Fruit fly (Drosophila melanogaster) whole organism, embryonic: Measurements from ENCODE around the gene Elp3.

Experiments used
- BEAF-32 ChIP-seq: fragments of 200-800 bp; sonication (Bioruptor generic); optimal IDR thresholded peaks from 3 replicates; lab custom pipeline; 2017; ENCODE audit warnings: missing biosample characterization, missing genetic modification characterization, mild to moderate bottlenecking, moderate library complexity, missing genetic modification reagents
- CG12236 ChIP-seq: fragments of 200-800 bp; sonication (Bioruptor generic); optimal IDR thresholded peaks from 2 replicates; lab custom pipeline; 2016; ENCODE audit warnings: missing biosample characterization, missing genetic modification characterization
- CG15601 ChIP-seq: fragments of 200-800 bp; sonication (Bioruptor generic); optimal IDR thresholded peaks from 3 replicates; lab custom pipeline; 2019; ENCODE audit warnings: missing biosample characterization, mild to moderate bottlenecking, missing genetic modification characterization, moderate library complexity
- CG16779 ChIP-seq: fragments of 200-800 bp; sonication (Bioruptor generic); IDR thresholded peaks from 2 replicates; pipeline ENCODE4 v1.3.6; 2022; ENCODE audit warnings: missing biosample characterization, missing genetic modification characterization
- CG18599 ChIP-seq: fragments of 200-800 bp; sonication (Bioruptor generic); optimal IDR thresholded peaks from 3 replicates; lab custom pipeline; 2017; ENCODE audit warnings: missing biosample characterization, missing genetic modification characterization, mild to moderate bottlenecking, moderate library complexity, missing genetic modification reagents
- CG18619 ChIP-seq: fragments of 200-800 bp; sonication (Bioruptor generic); optimal IDR thresholded peaks from 3 replicates; lab custom pipeline; 2017; ENCODE audit warnings: missing biosample characterization, mild to moderate bottlenecking, missing genetic modification characterization
- CG2889 ChIP-seq: fragments of 200-800 bp; sonication (Bioruptor generic); IDR thresholded peaks from 3 replicates; pipeline ENCODE4 v1.3.6; 2022; ENCODE audit warnings: missing biosample characterization, missing genetic modification characterization
- CG30403 ChIP-seq: fragments of 200-800 bp; sonication (Bioruptor generic); optimal IDR thresholded peaks from 3 replicates; lab custom pipeline; 2016; ENCODE audit warnings: missing biosample characterization, missing genetic modification characterization
- CG3407 ChIP-seq: fragments of 200-800 bp; sonication (Bioruptor generic); optimal IDR thresholded peaks from 2 replicates; lab custom pipeline; 2018; ENCODE audit warnings: missing biosample characterization, mild to moderate bottlenecking, missing genetic modification characterization
- CG34422 ChIP-seq: fragments of 200-800 bp; sonication (Bioruptor generic); IDR thresholded peaks from 3 replicates; pipeline ENCODE4 v1.3.6; 2022; ENCODE audit warnings: missing biosample characterization, missing genetic modification characterization
- CG6254 ChIP-seq: fragments of 200-800 bp; sonication (Bioruptor generic); optimal IDR thresholded peaks from 3 replicates; lab custom pipeline; 2017; ENCODE audit warnings: mild to moderate bottlenecking, missing biosample characterization, missing genetic modification reagents, missing genetic modification characterization
- CG7556 ChIP-seq: fragments of 200-800 bp; sonication (Bioruptor generic); optimal IDR thresholded peaks from 2 replicates; lab custom pipeline; 2017; ENCODE audit warnings: missing biosample characterization, mild to moderate bottlenecking, missing genetic modification characterization
- CG7745 ChIP-seq: fragments of 200-800 bp; sonication (Bioruptor generic); optimal IDR thresholded peaks from 2 replicates; lab custom pipeline; 2018; ENCODE audit warnings: missing biosample characterization, mild to moderate bottlenecking, missing genetic modification characterization, moderate library complexity
- CG7928 ChIP-seq: fragments of 200-800 bp; sonication (Bioruptor generic); optimal IDR thresholded peaks from 2 replicates; lab custom pipeline; 2017; ENCODE audit warnings: missing biosample characterization, mild to moderate bottlenecking, missing genetic modification characterization
- CG7963 ChIP-seq: fragments of 200-800 bp; sonication (Bioruptor generic); IDR thresholded peaks from 3 replicates; pipeline ENCODE4 v1.3.6; 2022; ENCODE audit warnings: missing biosample characterization, missing genetic modification characterization; ENCODE audit not compliant: partially characterized antibody
- CG7987 ChIP-seq: fragments of 200-800 bp; sonication (Bioruptor generic); optimal IDR thresholded peaks from 2 replicates; lab custom pipeline; 2018; ENCODE audit warnings: missing biosample characterization, mild to moderate bottlenecking, missing genetic modification characterization, moderate library complexity
- CG9609 ChIP-seq: fragments of 200-800 bp; sonication (Bioruptor generic); optimal IDR thresholded peaks from 3 replicates; lab custom pipeline; 2016; ENCODE audit warnings: missing biosample characterization, missing genetic modification characterization
- CHES-1-like ChIP-seq: fragments of 200-800 bp; sonication (Bioruptor generic); optimal IDR thresholded peaks from 2 replicates; lab custom pipeline; 2016; ENCODE audit warnings: missing biosample characterization, missing genetic modification characterization
- Camta ChIP-seq: fragments of 200-800 bp; sonication (Bioruptor generic); optimal IDR thresholded peaks from 2 replicates; lab custom pipeline; 2016; ENCODE audit warnings: missing biosample characterization, missing genetic modification characterization
- D19A ChIP-seq: fragments of 200-800 bp; optimal IDR thresholded peaks from 3 replicates; lab custom pipeline; 2019; ENCODE audit warnings: missing biosample characterization, mild to moderate bottlenecking, missing genetic modification characterization, moderate library complexity
- E2f2 ChIP-seq: fragments of 200-800 bp; sonication (Bioruptor generic); IDR thresholded peaks from 2 replicates; pipeline ENCODE4 v1.3.6; 2022; ENCODE audit warnings: missing biosample characterization, missing genetic modification characterization
- HmgD ChIP-seq: fragments of 200-800 bp; sonication (Bioruptor generic); optimal IDR thresholded peaks from 3 replicates; lab custom pipeline; 2016; ENCODE audit warnings: missing biosample characterization, missing genetic modification characterization
- Jarid2 ChIP-seq: fragments of 200-800 bp; sonication (Bioruptor generic); optimal IDR thresholded peaks from 3 replicates; lab custom pipeline; 2017; ENCODE audit warnings: mild to moderate bottlenecking, missing biosample characterization, missing genetic modification reagents, missing genetic modification characterization
- Lim3 ChIP-seq: fragments of 200-800 bp; sonication (Bioruptor generic); IDR thresholded peaks from 2 replicates; pipeline ENCODE4 v1.3.6; 2022; ENCODE audit warnings: missing biosample characterization, missing genetic modification characterization
- Neu2 ChIP-seq: fragments of 200-800 bp; sonication (Bioruptor generic); optimal IDR thresholded peaks from 3 replicates; lab custom pipeline; 2016; ENCODE audit warnings: missing biosample characterization, missing genetic modification characterization, borderline replicate concordance
- NfI ChIP-seq: fragments of 200-800 bp; sonication (Bioruptor generic); optimal IDR thresholded peaks from 3 replicates; lab custom pipeline; 2018; ENCODE audit warnings: missing biosample characterization, mild to moderate bottlenecking, missing genetic modification characterization, moderate library complexity
- Oli ChIP-seq: fragments of 200-800 bp; sonication (Bioruptor generic); optimal IDR thresholded peaks from 2 replicates; lab custom pipeline; 2018; ENCODE audit warnings: missing biosample characterization, mild to moderate bottlenecking, missing genetic modification characterization, moderate library complexity
- Opbp ChIP-seq: fragments of 200-800 bp; sonication (Bioruptor generic); IDR thresholded peaks from 3 replicates; pipeline ENCODE4 v1.3.6; 2022; ENCODE audit warnings: missing biosample characterization, missing genetic modification characterization; ENCODE audit not compliant: partially characterized antibody
- Rx ChIP-seq: fragments of 200-800 bp; sonication (Bioruptor generic); IDR thresholded peaks from 2 replicates; pipeline ENCODE4 v1.3.6; 2022; ENCODE audit warnings: missing biosample characterization, missing genetic modification characterization
- ac ChIP-seq: fragments of 200-800 bp; sonication (Bioruptor generic); optimal IDR thresholded peaks from 3 replicates; lab custom pipeline; 2017; ENCODE audit warnings: missing biosample characterization, mild to moderate bottlenecking, missing genetic modification characterization
- br ChIP-seq: fragments of >200 bp; optimal IDR thresholded peaks from 2 replicates; lab custom pipeline; 2017
- caup ChIP-seq: fragments of 200-800 bp; sonication (Bioruptor generic); optimal IDR thresholded peaks from 3 replicates; lab custom pipeline; 2017; ENCODE audit warnings: missing biosample characterization, mild to moderate bottlenecking, missing genetic modification characterization, moderate library complexity; ENCODE audit not compliant: severe bottlenecking
- crc ChIP-seq: fragments of 200-800 bp; sonication (Bioruptor generic); optimal IDR thresholded peaks from 2 replicates; lab custom pipeline; 2016; ENCODE audit warnings: missing biosample characterization, missing genetic modification characterization
- dpn ChIP-seq, 2 experiments: fragments of 200-800 bp; sonication (Bioruptor generic); optimal IDR thresholded peaks; 3 replicates each; lab custom pipeline; 2016; ENCODE audit warnings: missing biosample characterization in 2 of 2, missing genetic modification characterization in 2 of 2
- emc ChIP-seq: fragments of 200-800 bp; sonication (Bioruptor generic); optimal IDR thresholded peaks from 2 replicates; lab custom pipeline; 2016; ENCODE audit warnings: missing biosample characterization, missing genetic modification characterization
- ems ChIP-seq: fragments of 200-800 bp; sonication (Bioruptor generic); optimal IDR thresholded peaks from 3 replicates; lab custom pipeline; 2016; ENCODE audit warnings: missing biosample characterization, missing genetic modification characterization
- gfzf ChIP-seq: fragments of 200-800 bp; sonication (Bioruptor generic); optimal IDR thresholded peaks from 2 replicates; lab custom pipeline; 2016; ENCODE audit warnings: missing biosample characterization, mild to moderate bottlenecking, missing genetic modification characterization, moderate library complexity
- grau ChIP-seq: fragments of 200-800 bp; optimal IDR thresholded peaks from 3 replicates; lab custom pipeline; 2019; ENCODE audit warnings: missing biosample characterization, mild to moderate bottlenecking, missing genetic modification characterization, moderate library complexity
- gt ChIP-seq: fragments of 200-800 bp; sonication (Bioruptor generic); IDR thresholded peaks from 2 replicates; pipeline ENCODE4 v1.3.6; 2022; ENCODE audit warnings: missing biosample characterization, missing genetic modification characterization
- ham ChIP-seq: fragments of 200-800 bp; sonication (Bioruptor generic); IDR thresholded peaks from 2 replicates; pipeline ENCODE4 v1.3.6; 2022; ENCODE audit warnings: missing biosample characterization, missing genetic modification characterization
- hb ChIP-seq: fragments of 200-800 bp; sonication (Bioruptor generic); IDR thresholded peaks from 3 replicates; pipeline ENCODE4 v1.3.6; 2022; ENCODE audit warnings: missing biosample characterization, missing genetic modification characterization; ENCODE audit not compliant: partially characterized antibody
- maf-S ChIP-seq: fragments of 200-800 bp; sonication (Bioruptor generic); optimal IDR thresholded peaks from 2 replicates; lab custom pipeline; 2016; ENCODE audit warnings: missing biosample characterization, missing genetic modification characterization
- mld ChIP-seq: fragments of 200-800 bp; sonication (Bioruptor generic); IDR thresholded peaks from 3 replicates; pipeline ENCODE4 v1.3.6; 2022; ENCODE audit warnings: missing biosample characterization, missing genetic modification characterization; ENCODE audit not compliant: partially characterized antibody
- odd ChIP-seq: fragments of 200-800 bp; sonication (Bioruptor generic); optimal IDR thresholded peaks from 2 replicates; lab custom pipeline; 2017; ENCODE audit warnings: missing biosample characterization, mild to moderate bottlenecking, missing genetic modification characterization
- schlank ChIP-seq: fragments of 200-800 bp; sonication (Bioruptor generic); optimal IDR thresholded peaks from 2 replicates; lab custom pipeline; 2018; ENCODE audit warnings: missing biosample characterization, mild to moderate bottlenecking, missing genetic modification characterization
- scrt ChIP-seq: fragments of 200-800 bp; sonication (Bioruptor generic); optimal IDR thresholded peaks from 2 replicates; lab custom pipeline; 2018; ENCODE audit warnings: missing biosample characterization, mild to moderate bottlenecking, missing genetic modification characterization, moderate library complexity
- tin ChIP-seq: fragments of 200-800 bp; sonication (Bioruptor generic); optimal IDR thresholded peaks from 3 replicates; lab custom pipeline; 2016; ENCODE audit warnings: missing biosample characterization, missing genetic modification characterization
- trh ChIP-seq: fragments of 200-800 bp; sonication (Bioruptor generic); optimal IDR thresholded peaks from 2 replicates; lab custom pipeline; 2016; ENCODE audit warnings: missing biosample characterization, missing genetic modification characterization
- unpg ChIP-seq: fragments of 200-800 bp; sonication (Bioruptor generic); optimal IDR thresholded peaks from 3 replicates; lab custom pipeline; 2018; ENCODE audit warnings: missing biosample characterization, mild to moderate bottlenecking, missing genetic modification characterization, moderate library complexity
- vnd ChIP-seq: fragments of 200-800 bp; sonication (Bioruptor generic); IDR thresholded peaks from 3 replicates; pipeline ENCODE4 v1.3.6; 2022; ENCODE audit warnings: missing biosample characterization, missing genetic modification characterization; ENCODE audit not compliant: partially characterized antibody

Gene Elp3

dm6 chr2L:4403013-4403604 is 41.4 kb upstream of the Elp3 start, which contains the start of gene Dim1:
Gene Dim1, plus strand, starts transcription at chr2L:4403251.
- TF ChIP-seq CG6254 (GFP tag; lab: Kevin White, UChicago) (no peak), dpn (GFP tag; optimal IDR thresholded peaks at IDR 0.05; lab: Kevin White, UChicago) (no peak), Opbp (GFP tag; lab: Robert Waterston, UW) (peak; percentile 74), CG9609 (GFP tag; lab: Kevin White, UChicago) (no peak), emc (GFP tag; lab: Kevin White, UChicago) (no peak), schlank (tag; lab: Kevin White, UChicago) (peak; percentile 23), vnd (GFP tag; lab: Robert Waterston, UW) (peak; percentile 68), CG3407 (GFP tag; lab: Kevin White, UChicago) (no peak), CG15601 (tag; lab: Kevin White, UChicago) (no peak), Camta (peak; percentile 49), trh (GFP tag; lab: Kevin White, UChicago) (no peak), Oli (tag; lab: Kevin White, UChicago) (no peak), grau (tag; lab: Kevin White, UChicago) (no peak), CG16779 (GFP tag; lab: Robert Waterston, UW) (no peak), Jarid2 (GFP tag; lab: Kevin White, UChicago) (no peak), CG12236 (GFP tag; lab: Kevin White, UChicago) (no peak), CG7556 (GFP tag; lab: Kevin White, UChicago) (no peak), gfzf (peak; percentile 20), NfI (peak; percentile 70), ham (GFP tag; lab: Robert Waterston, UW) (no peak), scrt (no peak), br (no peak), CG7745 (tag; lab: Kevin White, UChicago) (no peak), CG7928 (no peak), Lim3 (GFP tag; lab: Robert Waterston, UW) (no peak), odd (GFP tag; lab: Kevin White, UChicago) (no peak), ems (GFP tag; lab: Kevin White, UChicago) (peak; percentile 15), mld (0 out of 3 replicates have a peak, but pooled peaks have one; percentile 61), unpg (GFP tag; lab: Kevin White, UChicago) (no peak), CG7987 (GFP tag; lab: Kevin White, UChicago) (peak; percentile 56), CHES-1-like (GFP tag; lab: Kevin White, UChicago) (peak; percentile 24), Rx (GFP tag; lab: Robert Waterston, UW) (no peak), Neu2 (GFP tag; lab: Kevin White, UChicago) (no peak), HmgD (GFP tag; lab: Kevin White, UChicago) (no peak), D19A (tag; lab: Kevin White, UChicago) (no peak), BEAF-32 (GFP tag; lab: Kevin White, UChicago) (peak; percentile 68), ac (no peak), maf-S (no peak), crc (GFP tag; lab: Kevin White, UChicago) (no peak), tin (GFP tag; lab: Kevin White, UChicago) (no peak), CG18599 (GFP tag; lab: Kevin White, UChicago) (no peak), CG7963 (GFP tag; lab: Robert Waterston, UW) (peak; percentile 67; the same call in 2 of the 3 replicates), CG34422 (GFP tag; lab: Robert Waterston, UW) (no peak), CG2889 (GFP tag; lab: Robert Waterston, UW) (no peak), hb (GFP tag; lab: Robert Waterston, UW) (peak; percentile 63; the same call in 1 of the 3 replicates), CG30403 (GFP tag; lab: Kevin White, UChicago) (peak; percentile 6), caup (no peak), gt (GFP tag; lab: Robert Waterston, UW) (no peak), CG18619 (GFP tag; lab: Kevin White, UChicago) (peak; percentile 47), E2f2 (GFP tag; lab: Robert Waterston, UW) (peak; percentile 94)
